Worm (Caenorhabditis elegans): ENCODE data around the gene hda-1.

ce11 chrV:14478979-14479378 is 46.2 kb upstream of the hda-1 start, which contains the start of gene clec-55:
- no peak for TF ChIP-seq scrt-1 (GFP tag; IDR thresholded peaks at IDR 0.05)
- TF ChIP-seq ama-1 (optimal IDR thresholded peaks at IDR 0.05) = no peak
- TF ChIP-seq sea-1 (GFP tag; conservative IDR thresholded peaks at IDR 0.05) = no peak

Data from whole organism, early embryonic.